Worm (Caenorhabditis elegans) whole organism, L2 larva: ENCODE data around the gene T21E8.5.

Experiments
- C34F6.9 ChIP-seq: fragments of 150-350 bp; optimal IDR thresholded peaks from 2 replicates; lab custom pipeline; 2014; ENCODE audit warnings: missing biosample characterization, missing genetic modification characterization
- F13H6.1 ChIP-seq: sonication (generic microtip); optimal IDR thresholded peaks from 2 replicates; lab custom pipeline; 2016; ENCODE audit warnings: missing genetic modification characterization, missing compliant biosample characterization
- Y55F3AM.14 ChIP-seq: fragments of 200-800 bp; sonication (Bioruptor generic); optimal IDR thresholded peaks from 2 replicates; lab custom pipeline; 2018; ENCODE audit warnings: mild to moderate bottlenecking, missing genetic modification characterization, missing compliant biosample characterization
- ZK546.5 ChIP-seq: sonication (generic microtip); optimal IDR thresholded peaks from 2 replicates; lab custom pipeline; 2017; ENCODE audit warnings: missing biosample characterization, missing genetic modification characterization
- ama-1 ChIP-seq: fragments of 150-350 bp; optimal IDR thresholded peaks from 2 replicates; lab custom pipeline; 2018; ENCODE audit warnings: inconsistent platforms
- ceh-82 ChIP-seq: fragments of 150-350 bp; optimal IDR thresholded peaks from 2 replicates; lab custom pipeline; 2014; ENCODE audit warnings: missing biosample characterization, missing genetic modification characterization
- crh-2 ChIP-seq: sonication (generic microtip); optimal IDR thresholded peaks from 2 replicates; lab custom pipeline; 2017; ENCODE audit warnings: missing biosample characterization, missing genetic modification characterization
- elt-3 ChIP-seq: sonication (generic microtip); optimal IDR thresholded peaks from 2 replicates; lab custom pipeline; 2017; ENCODE audit warnings: missing biosample characterization, missing genetic modification characterization
- fos-1 ChIP-seq: fragments of 150-350 bp; optimal IDR thresholded peaks from 2 replicates; lab custom pipeline; 2014; ENCODE audit warnings: missing biosample characterization, missing genetic modification characterization
- gmeb-1 ChIP-seq: fragments of 150-350 bp; optimal IDR thresholded peaks from 2 replicates; lab custom pipeline; 2014; ENCODE audit warnings: missing biosample characterization, missing genetic modification characterization
- lin-11 ChIP-seq: fragments of 150-350 bp; sonication (generic microtip); optimal IDR thresholded peaks from 2 replicates; lab custom pipeline; 2014; ENCODE audit warnings: missing biosample characterization, missing genetic modification characterization, inconsistent platforms, mixed read lengths
- lin-39 ChIP-seq: fragments of 150-350 bp; optimal IDR thresholded peaks from 2 replicates; lab custom pipeline; 2014; ENCODE audit warnings: missing biosample characterization, missing genetic modification reagents, missing genetic modification characterization
- lsy-2 ChIP-seq, 2 experiments: fragments of 150-350 bp in 1 of 2; sonication (generic microtip) in 1 of 2; optimal IDR thresholded peaks; 2 replicates each; lab custom pipeline; 2014 to 2017; ENCODE audit warnings: missing biosample characterization in 2 of 2, missing genetic modification characterization in 2 of 2
- mab-5 ChIP-seq: fragments of 150-350 bp; optimal IDR thresholded peaks from 2 replicates; lab custom pipeline; 2014; ENCODE audit warnings: missing biosample characterization, missing genetic modification characterization
- mbf-1 ChIP-seq: sonication (generic microtip); optimal IDR thresholded peaks from 2 replicates; lab custom pipeline; 2017; ENCODE audit warnings: missing biosample characterization, missing genetic modification characterization
- mdl-1 ChIP-seq, 2 experiments: fragments of 150-350 bp in 1 of 2; sonication (generic microtip) in 1 of 2; optimal IDR thresholded peaks; 2 replicates each; lab custom pipeline; 2017; ENCODE audit warnings: missing biosample characterization in 2 of 2, missing genetic modification characterization in 2 of 2
- nhr-10 ChIP-seq: sonication (generic microtip); optimal IDR thresholded peaks from 2 replicates; lab custom pipeline; 2017; ENCODE audit warnings: missing biosample characterization, missing genetic modification characterization
- nhr-129 ChIP-seq: fragments of 150-350 bp; optimal IDR thresholded peaks from 2 replicates; lab custom pipeline; 2014; ENCODE audit warnings: missing biosample characterization, missing genetic modification characterization
- nhr-21 ChIP-seq: fragments of 150-350 bp; optimal IDR thresholded peaks from 2 replicates; lab custom pipeline; 2014; ENCODE audit warnings: missing biosample characterization, missing genetic modification characterization
- nhr-237 ChIP-seq: fragments of 150-350 bp; optimal IDR thresholded peaks from 2 replicates; lab custom pipeline; 2014; ENCODE audit warnings: missing biosample characterization, missing genetic modification characterization
- nhr-25 ChIP-seq: fragments of 150-350 bp; sonication (generic microtip); optimal IDR thresholded peaks from 3 replicates; lab custom pipeline; 2014; ENCODE audit warnings: missing biosample characterization, missing genetic modification characterization
- nhr-77 ChIP-seq: fragments of 150-350 bp; optimal IDR thresholded peaks from 2 replicates; lab custom pipeline; 2014; ENCODE audit warnings: missing biosample characterization, missing genetic modification characterization
- peb-1 ChIP-seq: fragments of 150-350 bp; optimal IDR thresholded peaks from 2 replicates; lab custom pipeline; 2014; ENCODE audit warnings: missing biosample characterization, missing genetic modification characterization
- sem-4 ChIP-seq: fragments of 150-350 bp; optimal IDR thresholded peaks from 2 replicates; lab custom pipeline; 2014; ENCODE audit warnings: missing biosample characterization, missing genetic modification reagents, missing genetic modification characterization
- skn-1 ChIP-seq: sonication (generic microtip); optimal IDR thresholded peaks from 2 replicates; lab custom pipeline; 2017; ENCODE audit warnings: missing biosample characterization, missing genetic modification characterization
- sma-3 ChIP-seq: sonication (generic microtip); optimal IDR thresholded peaks from 2 replicates; lab custom pipeline; 2016; ENCODE audit warnings: missing genetic modification reagents, missing genetic modification characterization, missing compliant biosample characterization
- sma-9 ChIP-seq, 2 experiments: fragments of 150-350 bp in 1 of 2; sonication (generic microtip) in 1 of 2; optimal IDR thresholded peaks; 2 replicates each; lab custom pipeline; 2014 to 2016; ENCODE audit warnings: missing genetic modification characterization in 2 of 2, mild to moderate bottlenecking in 1 of 2, missing biosample characterization in 1 of 2, missing compliant biosample characterization in 1 of 2, missing genetic modification reagents in 1 of 2, moderate library complexity in 1 of 2
- unc-39 ChIP-seq: fragments of 150-350 bp; optimal IDR thresholded peaks from 2 replicates; lab custom pipeline; 2014; ENCODE audit warnings: missing biosample characterization, missing genetic modification characterization
- unc-55 ChIP-seq: fragments of 150-350 bp; sonication (generic microtip); optimal IDR thresholded peaks from 3 replicates; lab custom pipeline; 2014; ENCODE audit warnings: missing biosample characterization, missing genetic modification reagents, missing genetic modification characterization
- zag-1 ChIP-seq: fragments of 150-350 bp; optimal IDR thresholded peaks from 2 replicates; lab custom pipeline; 2014; ENCODE audit warnings: missing biosample characterization, missing genetic modification characterization
- ztf-1 ChIP-seq: fragments of 200-800 bp; sonication (Bioruptor generic); conservative IDR thresholded peaks from 2 replicates; pipeline ENCODE4 v1.3.6; 2022; ENCODE audit warnings: missing genetic modification characterization, missing compliant biosample characterization
- ztf-11 ChIP-seq: sonication (generic microtip); optimal IDR thresholded peaks from 2 replicates; lab custom pipeline; 2017; ENCODE audit warnings: missing biosample characterization, missing genetic modification characterization
- ztf-4 ChIP-seq: fragments of 150-350 bp; optimal IDR thresholded peaks from 2 replicates; lab custom pipeline; 2014; ENCODE audit warnings: missing biosample characterization, missing genetic modification characterization

The T21E8.5 gene

DNA sequence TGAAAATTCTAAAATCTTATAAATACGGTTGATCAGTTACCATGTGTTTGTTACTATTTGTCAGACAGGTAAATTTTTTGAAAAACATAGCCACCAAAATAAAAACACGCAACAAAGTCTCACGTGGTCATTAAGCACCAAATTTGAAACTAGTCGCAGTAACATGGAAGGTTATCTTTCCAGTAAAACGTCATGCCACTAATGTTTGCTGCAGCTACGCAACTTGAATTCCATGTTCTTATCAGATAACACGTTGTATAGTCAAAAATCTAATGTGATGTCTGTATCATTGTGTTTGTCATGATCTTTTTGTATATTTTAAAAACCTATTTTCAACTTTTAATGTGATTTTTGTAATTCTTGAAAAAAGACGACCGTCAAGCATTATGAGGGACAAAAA, 15.8 kb downstream of the T21E8.5 start:
- TF ChIP-seq lin-11 (no peak), ama-1 (lab: Kevin White, UChicago) (no peak), sma-9 (GFP tag; optimal IDR thresholded peaks at IDR 0.05; lab: Kevin White, UChicago) (peak; percentile 84), sma-9 (tag; optimal IDR thresholded peaks at IDR 0.05; lab: Kevin White, UChicago) (no peak), lsy-2 (tag; optimal IDR thresholded peaks at IDR 0.05; lab: Kevin White, UChicago) (no peak), gmeb-1 (tag; lab: Kevin White, UChicago) (peak; percentile 26), sma-3 (peak; percentile 40), mdl-1 (tag; optimal IDR thresholded peaks at IDR 0.05; lab: Kevin White, UChicago) (peak in 1 of 2 experiments; percentile 33), skn-1 (no peak), unc-55 (GFP tag; lab: Kevin White, UChicago) (no peak), crh-2 (tag; lab: Kevin White, UChicago) (peak; percentile 75), mbf-1 (tag; lab: Kevin White, UChicago) (no peak), fos-1 (peak; percentile 84), C34F6.9 (tag; lab: Kevin White, UChicago) (no peak), ztf-11 (no peak), zag-1 (tag; lab: Kevin White, UChicago) (no peak)

DNA sequence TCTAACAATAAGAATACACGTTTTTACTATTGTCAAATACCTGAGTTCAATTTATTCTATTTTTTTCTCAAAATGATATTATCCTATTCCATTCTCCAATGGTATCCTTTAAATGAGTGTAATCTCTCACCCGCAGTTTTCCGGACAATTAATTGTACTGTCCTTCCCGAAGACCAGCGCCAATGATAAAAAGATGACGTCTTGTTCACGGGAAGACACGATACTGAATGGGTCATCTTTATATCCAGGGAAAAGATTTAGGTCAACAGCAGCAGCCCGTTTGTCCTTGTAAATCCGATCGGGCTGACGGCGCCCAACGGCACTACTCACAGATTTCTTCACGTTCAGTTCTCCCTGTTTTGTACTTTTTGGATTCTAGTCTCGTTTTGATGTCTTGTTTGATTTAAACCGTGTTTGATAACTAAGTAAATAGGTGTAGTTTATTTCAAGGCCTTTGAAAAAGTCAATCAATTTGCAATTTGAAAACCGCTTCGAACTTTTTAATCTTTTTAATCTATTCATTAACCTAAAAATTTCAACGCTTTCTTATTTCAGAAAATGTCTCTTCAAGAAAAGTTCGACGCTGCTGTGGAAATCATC, 16.9 kb downstream of the T21E8.5 start, which contains the start of gene acbp-3:
Gene acbp-3, plus strand, starts transcription at position 550 of the 600 bp plus-strand sequence.
- no peak for TF ChIP-seq lin-11
- TF ChIP-seq ama-1 (lab: Kevin White, UChicago), result no peak
- no peak for TF ChIP-seq ZK546.5 (tag; lab: Kevin White, UChicago)
- peak; percentile 32 for TF ChIP-seq nhr-21 (tag; lab: Kevin White, UChicago)
- TF ChIP-seq ceh-82, result no peak
- peak; percentile 25 for TF ChIP-seq fos-1
- no peak for TF ChIP-seq ztf-4
- no peak for TF ChIP-seq mdl-1 (tag; optimal IDR thresholded peaks at IDR 0.05; lab: Kevin White, UChicago)

DNA sequence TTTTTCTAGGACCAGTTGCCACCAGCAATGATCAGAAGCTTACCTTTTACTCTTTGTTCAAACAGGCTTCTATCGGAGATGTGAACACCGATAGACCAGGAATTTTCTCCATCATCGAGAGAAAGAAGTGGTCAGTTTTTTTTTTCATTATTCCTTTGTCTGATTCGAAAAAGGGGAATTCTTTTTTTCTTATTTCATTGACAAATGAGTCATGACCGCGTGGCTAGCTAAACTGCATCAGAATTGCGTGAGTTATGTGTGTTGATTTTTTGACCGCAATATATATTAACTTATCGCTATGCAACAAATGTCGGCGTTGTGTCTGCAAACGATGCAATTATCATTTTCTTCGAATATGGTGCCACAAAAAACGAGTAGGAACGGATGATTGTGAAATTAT, 17.4 kb downstream of the T21E8.5 start:
- TF ChIP-seq fos-1 (peak; percentile 66), sem-4 (tag; lab: Kevin White, UChicago) (no peak), crh-2 (tag; lab: Kevin White, UChicago) (no peak), lin-39 (tag; lab: Kevin White, UChicago) (no peak), ztf-11 (no peak), skn-1 (no peak), sma-9 (GFP tag; optimal IDR thresholded peaks at IDR 0.05; lab: Kevin White, UChicago) (peak; percentile 35), sma-9 (tag; optimal IDR thresholded peaks at IDR 0.05; lab: Kevin White, UChicago) (no peak), mab-5 (no peak), lsy-2 (tag; optimal IDR thresholded peaks at IDR 0.05; lab: Kevin White, UChicago) (no peak)

DNA sequence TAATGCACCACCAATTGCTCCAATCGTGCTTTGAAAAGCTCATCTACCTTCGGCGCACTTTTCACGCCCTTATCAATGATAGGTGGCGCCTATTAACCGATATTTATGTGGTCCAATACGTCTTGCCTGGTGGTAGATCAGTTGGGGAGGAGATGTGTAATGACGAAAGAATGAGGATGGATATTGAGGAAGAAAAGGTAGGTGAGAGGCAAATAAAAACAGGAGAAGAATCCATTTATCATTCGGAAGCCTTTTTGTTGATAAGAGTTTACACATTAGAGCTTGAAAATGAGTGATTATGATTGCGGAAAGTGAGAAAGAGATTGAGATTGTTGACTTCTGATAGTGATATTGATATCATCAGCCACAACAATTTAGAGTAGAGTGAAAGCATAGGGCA, 21.4 kb downstream of the T21E8.5 start:
- TF ChIP-seq mab-5 (peak; percentile 19), C34F6.9 (tag; lab: Kevin White, UChicago) (no peak)

DNA sequence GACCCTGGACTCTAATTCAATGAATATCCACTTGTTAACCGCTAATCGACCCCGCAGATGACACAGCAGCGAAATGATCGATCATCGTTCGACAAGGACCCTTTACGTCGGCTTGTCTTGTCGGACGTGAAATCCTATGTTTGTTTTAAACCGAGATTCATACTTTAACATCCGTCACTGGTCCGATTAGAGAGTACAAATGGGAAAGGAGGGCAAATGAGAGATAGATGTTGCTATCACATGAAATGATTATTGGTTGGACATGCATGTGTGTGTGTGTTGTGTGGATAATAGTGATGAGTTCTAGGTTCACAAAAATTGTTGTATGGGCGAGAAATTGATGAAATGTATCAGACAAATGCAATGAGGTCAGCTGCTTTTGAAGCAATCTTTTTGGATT, 23.7 kb downstream of the T21E8.5 start:
- TF ChIP-seq F13H6.1 (tag; lab: Kevin White, UChicago) (peak; percentile 34), lsy-2 (tag; optimal IDR thresholded peaks at IDR 0.05; lab: Kevin White, UChicago) (peak in 1 of 2 experiments; percentile 35), mdl-1 (tag; optimal IDR thresholded peaks at IDR 0.05; lab: Kevin White, UChicago) (no peak), nhr-129 (tag; lab: Kevin White, UChicago) (peak; percentile 68), sma-9 (GFP tag; optimal IDR thresholded peaks at IDR 0.05; lab: Kevin White, UChicago) (peak; percentile 13), sma-9 (tag; optimal IDR thresholded peaks at IDR 0.05; lab: Kevin White, UChicago) (no peak), Y55F3AM.14 (GFP tag; lab: Kevin White, UChicago) (no peak)

DNA sequence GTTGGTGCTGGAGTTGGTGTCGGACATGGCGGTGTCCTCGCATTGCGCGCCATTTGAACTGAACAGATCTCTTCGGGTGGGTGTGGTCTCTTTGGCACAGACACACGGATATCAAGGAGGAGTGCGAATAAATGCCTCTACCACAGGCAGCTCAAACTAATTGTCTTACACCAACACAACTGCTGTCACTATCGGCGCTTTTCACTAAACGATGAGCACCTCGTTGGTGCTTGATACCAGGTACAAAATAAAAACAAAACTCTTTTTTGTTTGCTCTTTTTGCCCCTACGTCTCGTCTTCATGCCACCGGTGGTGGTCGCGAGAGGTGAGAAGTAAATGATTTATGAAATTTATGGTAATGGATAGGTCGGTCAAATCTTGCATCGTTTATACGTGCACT, 24.7 kb downstream of the T21E8.5 start, which contains the start of gene F47B10.8:
Gene F47B10.8, minus strand, starts transcription at position 101 of the 400 bp plus-strand sequence.
- TF ChIP-seq sma-9 (GFP tag; optimal IDR thresholded peaks at IDR 0.05; lab: Kevin White, UChicago), result peak; percentile 2
- TF ChIP-seq sma-9 (tag; optimal IDR thresholded peaks at IDR 0.05; lab: Kevin White, UChicago), result no peak
- no peak for TF ChIP-seq ztf-11
- no peak for TF ChIP-seq nhr-237 (tag; lab: Kevin White, UChicago)
- TF ChIP-seq, all 48 proteins: peak for 1

DNA sequence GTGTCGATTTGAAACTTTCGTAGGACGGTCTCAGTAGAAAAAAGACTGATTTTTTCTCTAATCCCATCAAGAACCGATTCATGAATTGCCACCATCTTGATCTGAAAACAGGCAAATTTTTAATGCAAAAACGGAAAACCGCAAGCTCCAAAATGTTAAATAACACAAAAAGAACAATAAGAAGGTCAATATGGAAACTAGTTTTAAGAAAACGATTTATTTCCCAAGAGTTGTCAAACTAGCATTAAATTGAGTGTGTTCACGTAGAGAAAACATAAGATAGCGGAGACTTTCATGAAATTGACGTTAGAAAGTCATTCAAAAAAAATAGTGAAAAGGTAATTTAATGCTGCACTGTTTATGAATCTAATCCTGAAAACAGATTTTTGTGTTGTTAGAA, 28.0 kb downstream of the T21E8.5 start, which contains the start of gene F47B10.9:
Gene F47B10.9, minus strand, starts transcription at position 101 of the 400 bp plus-strand sequence.
- TF ChIP-seq zag-1 (tag; lab: Kevin White, UChicago) (no peak), nhr-25 (tag; lab: Kevin White, UChicago) (no peak), lin-11 (no peak), fos-1 (no peak), gmeb-1 (tag; lab: Kevin White, UChicago) (no peak), lin-39 (tag; lab: Kevin White, UChicago) (no peak), nhr-10 (tag; lab: Kevin White, UChicago) (no peak), nhr-237 (tag; lab: Kevin White, UChicago) (no peak), peb-1 (tag; lab: Kevin White, UChicago) (no peak), ztf-4 (no peak), mab-5 (no peak), skn-1 (no peak), ztf-1 (GFP tag; lab: Robert Waterston, UW) (no peak), Y55F3AM.14 (GFP tag; lab: Kevin White, UChicago) (no peak), ztf-11 (no peak), elt-3 (no peak), unc-39 (tag; lab: Kevin White, UChicago) (no peak), nhr-77 (tag; lab: Kevin White, UChicago) (no peak)
